Worm (Caenorhabditis elegans): ENCODE data around the gene str-32.

ce11 chrV:4913853-4914252 lies 32.6 kb upstream of the str-32 start:
- TF ChIP-seq pha-4 (tag; optimal IDR thresholded peaks at IDR 0.05), result no peak
- TF ChIP-seq sox-4 (tag; optimal IDR thresholded peaks at IDR 0.05), result no peak
- TF ChIP-seq ama-1 (optimal IDR thresholded peaks at IDR 0.05), result no peak
- TF ChIP-seq ceh-9 (tag; optimal IDR thresholded peaks at IDR 0.05), result no peak
- TF ChIP-seq nhr-11 (tag; optimal IDR thresholded peaks at IDR 0.05), result no peak
- TF ChIP-seq T23F11.4 (GFP tag; optimal IDR thresholded peaks at IDR 0.05), result no peak
